Fruit fly (Drosophila melanogaster) whole organism, wandering third instar larva: ENCODE measurements around the gene CG11891.

Experiments used
- Dfd ChIP-seq: fragments of >200 bp; optimal IDR thresholded peaks from 2 replicates; lab custom pipeline; 2017; ENCODE audit warnings: missing biosample characterization, missing genetic modification characterization
- Dif ChIP-seq: fragments of 200-275, 200-300 bp; sonication (Bioruptor generic); optimal IDR thresholded peaks from 2 replicates; lab custom pipeline; 2018; ENCODE audit warnings: missing biosample characterization, missing genetic modification characterization; ENCODE audit not compliant: partially characterized antibody
- Hr83 ChIP-seq: fragments of 200-300 bp; sonication (Bioruptor generic); optimal IDR thresholded peaks from 2 replicates; lab custom pipeline; 2016; ENCODE audit warnings: missing biosample characterization, mild to moderate bottlenecking, missing genetic modification characterization, moderate library complexity; ENCODE audit not compliant: poor library complexity, severe bottlenecking
- Myc ChIP-seq: fragments of >200 bp; optimal IDR thresholded peaks from 2 replicates; lab custom pipeline; 2017
- Vsx2 ChIP-seq: fragments of 200-300, 225-300 bp; sonication (Bioruptor generic); optimal IDR thresholded peaks from 2 replicates; lab custom pipeline; 2018; ENCODE audit warnings: missing biosample characterization, missing genetic modification characterization; ENCODE audit not compliant: partially characterized antibody

DNA sequence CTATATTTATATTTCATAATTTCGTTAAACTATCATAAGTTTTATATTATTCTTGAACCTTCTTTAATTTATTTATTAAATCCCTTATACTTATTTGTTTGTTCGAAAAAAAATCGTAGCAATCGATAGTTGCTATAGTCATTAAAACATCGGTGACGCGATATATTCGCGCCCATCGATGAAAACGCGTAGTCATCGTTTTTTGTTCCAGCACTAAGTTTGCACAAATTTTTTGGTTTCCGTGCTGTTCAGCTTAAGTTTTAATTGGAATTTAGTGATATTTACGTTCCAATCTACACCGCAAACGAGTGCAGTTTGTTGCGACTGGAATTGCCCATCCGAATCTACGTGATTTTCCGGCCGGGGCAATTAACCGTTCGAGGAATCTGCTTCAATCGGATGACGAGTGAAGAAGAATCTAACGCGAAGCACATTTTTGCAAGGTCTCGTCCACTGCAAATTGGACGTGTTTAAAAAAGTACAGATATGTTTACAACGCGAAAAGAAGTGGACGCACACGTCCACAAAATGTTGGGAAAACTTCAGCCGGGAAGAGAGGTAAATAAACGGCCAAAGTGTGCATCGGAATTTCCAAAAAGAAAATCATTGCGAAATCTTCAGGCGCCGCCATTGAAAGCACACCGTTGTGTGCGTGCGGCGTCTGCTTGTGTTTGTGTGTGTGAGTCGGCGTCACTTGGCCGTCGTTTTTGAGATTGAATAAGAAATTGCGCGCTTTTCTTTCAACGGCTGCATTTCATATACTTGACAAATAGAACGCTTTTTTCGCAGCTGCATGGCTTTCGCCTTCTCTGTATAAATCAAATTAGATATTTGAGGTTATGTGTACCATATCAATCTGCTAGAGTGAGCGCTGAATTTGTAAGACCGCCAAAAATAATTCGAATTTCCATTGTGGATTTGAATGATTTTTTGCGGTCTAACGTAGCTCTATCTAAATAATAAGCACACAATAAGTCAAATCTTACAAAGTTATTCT lies 20.6 kb upstream of the CG11891 start, which contains the start of gene Nup358:
- TF ChIP-seq Dif (GFP tag; lab: Kevin White, UChicago) (no peak), Myc (lab: Kevin White, UChicago) (no peak), Hr83 (GFP tag; lab: Kevin White, UChicago) (no peak), Dfd (GFP tag; lab: Kevin White, UChicago) (no peak), Vsx2 (GFP tag; lab: Kevin White, UChicago) (no peak)
